Worm (Caenorhabditis elegans): Measurements from ENCODE around the gene ttr-44.

The ttr-44 gene

DNA sequence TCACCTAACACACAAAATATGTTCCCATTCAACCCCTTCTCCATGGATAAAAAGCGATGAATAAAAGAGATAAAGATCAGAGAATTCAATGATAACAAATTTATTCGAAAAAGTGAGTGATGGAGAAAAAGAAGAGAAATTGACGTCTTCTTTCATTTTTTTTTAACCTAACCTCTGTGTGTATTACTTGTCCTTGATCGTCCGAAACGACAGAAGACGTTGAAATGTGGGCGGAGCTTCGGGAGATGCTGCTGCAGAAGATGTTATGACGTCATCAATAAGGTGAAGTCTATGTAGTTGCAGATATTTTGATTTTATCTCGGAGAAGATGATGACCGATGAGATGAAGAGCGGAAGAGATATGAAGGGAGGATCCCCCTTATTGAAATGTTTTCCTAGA lies 40.7 kb downstream of the ttr-44 start, which contains the start of gene T10G3.3:
Gene T10G3.3, minus strand, starts transcription at position 370 of the 400 bp plus-strand sequence.
- no peak for TF ChIP-seq ama-1 (optimal IDR thresholded peaks at IDR 0.05)
- TF ChIP-seq eor-1 (tag; optimal IDR thresholded peaks at IDR 0.05): no peak
- TF ChIP-seq nhr-12 (tag; optimal IDR thresholded peaks at IDR 0.05): no peak
- no peak for TF ChIP-seq snpc-4 (tag; optimal IDR thresholded peaks at IDR 0.05)
- no peak for TF ChIP-seq ztf-11 (tag; optimal IDR thresholded peaks at IDR 0.05)
- TF ChIP-seq elt-2 (tag; optimal IDR thresholded peaks at IDR 0.05): no peak
- peak; percentile 2 for TF ChIP-seq nhr-43 (tag; optimal IDR thresholded peaks at IDR 0.05; ENCODE audit: poor library complexity, severe bottlenecking)
- peak; percentile 90 for TF ChIP-seq elt-1 (tag; optimal IDR thresholded peaks at IDR 0.05)
- no peak for TF ChIP-seq nhr-77 (tag; optimal IDR thresholded peaks at IDR 0.05)
- no peak for TF ChIP-seq pha-4 (tag; optimal IDR thresholded peaks at IDR 0.05)
- TF ChIP-seq ceh-16 (tag; optimal IDR thresholded peaks at IDR 0.05): no peak
- peak; percentile 69 for TF ChIP-seq nhr-25 (tag; optimal IDR thresholded peaks at IDR 0.05)
- no peak for TF ChIP-seq unc-39 (tag; optimal IDR thresholded peaks at IDR 0.05)
- peak; percentile 39 for TF ChIP-seq nhr-23 (tag; optimal IDR thresholded peaks at IDR 0.05)
- TF ChIP-seq nhr-28 (tag; optimal IDR thresholded peaks at IDR 0.05): no peak
- no peak for TF ChIP-seq jun-1 (tag; optimal IDR thresholded peaks at IDR 0.05)
- no peak for TF ChIP-seq fkh-2 (tag; optimal IDR thresholded peaks at IDR 0.05)
- no peak for TF ChIP-seq ZK546.5 (tag; optimal IDR thresholded peaks at IDR 0.05)
- no peak for TF ChIP-seq lin-39 (tag; optimal IDR thresholded peaks at IDR 0.05)
- TF ChIP-seq zag-1 (tag; optimal IDR thresholded peaks at IDR 0.05): no peak
- no peak for TF ChIP-seq skn-1 (tag; optimal IDR thresholded peaks at IDR 0.05)
- no peak for TF ChIP-seq nhr-76 (tag; optimal IDR thresholded peaks at IDR 0.05)
- no peak for TF ChIP-seq R02D3.7 (tag; optimal IDR thresholded peaks at IDR 0.05)
- TF ChIP-seq lin-15B (tag; optimal IDR thresholded peaks at IDR 0.05): no peak
- no peak for TF ChIP-seq ceh-9 (tag; optimal IDR thresholded peaks at IDR 0.05)

DNA sequence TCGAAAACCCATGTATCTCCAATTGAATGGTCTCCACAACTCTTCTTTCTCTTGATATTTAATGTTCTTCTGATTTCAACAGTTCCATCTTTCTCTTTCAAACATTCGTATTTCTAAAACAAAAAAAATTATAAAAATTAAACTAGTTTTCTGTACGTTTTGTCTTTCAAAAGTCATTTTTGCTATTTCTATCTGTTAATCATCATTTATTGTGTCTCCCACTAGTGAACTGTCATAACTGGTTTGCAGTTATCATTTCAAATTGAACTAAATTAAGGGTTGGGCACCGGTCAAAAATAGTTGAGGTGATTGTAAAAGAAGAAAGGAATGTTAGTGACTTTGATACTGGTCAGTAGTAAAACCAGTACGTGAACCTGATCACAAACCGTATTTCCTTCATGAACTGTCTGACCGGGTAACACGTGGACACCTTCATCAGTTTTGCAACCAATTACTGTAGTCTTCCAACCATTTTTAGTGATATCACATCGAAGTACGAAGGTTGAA lies 42.2 kb downstream of the ttr-44 start:
- TF ChIP-seq elt-1 (tag; optimal IDR thresholded peaks at IDR 0.05): no peak
- TF ChIP-seq R02D3.7 (tag; optimal IDR thresholded peaks at IDR 0.05): no peak
- TF ChIP-seq elt-3 (tag; optimal IDR thresholded peaks at IDR 0.05): peak in 1 of 3 experiments; percentile 30
- no peak for TF ChIP-seq hmg-11 (tag; optimal IDR thresholded peaks at IDR 0.05)

DNA sequence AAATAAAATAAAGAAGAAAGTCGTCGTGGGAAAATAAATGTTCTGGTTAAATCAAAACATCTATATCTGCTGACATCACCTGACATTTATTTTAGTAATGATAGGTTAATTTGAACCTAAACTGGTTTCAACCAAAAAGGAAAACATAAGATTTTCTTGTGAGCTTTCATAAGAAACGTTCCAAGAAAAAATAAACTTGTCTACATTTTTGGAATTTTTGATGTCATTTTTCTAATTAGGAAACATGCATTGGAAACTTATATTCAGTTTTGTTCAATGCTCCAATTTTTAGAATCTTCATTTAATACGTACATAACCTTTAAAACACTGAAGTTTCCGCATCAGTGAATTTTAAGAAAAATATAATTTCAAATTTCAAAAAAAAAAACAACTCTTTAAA lies 44.8 kb downstream of the ttr-44 start:
- TF ChIP-seq nhr-12 (tag; optimal IDR thresholded peaks at IDR 0.05): no peak

DNA sequence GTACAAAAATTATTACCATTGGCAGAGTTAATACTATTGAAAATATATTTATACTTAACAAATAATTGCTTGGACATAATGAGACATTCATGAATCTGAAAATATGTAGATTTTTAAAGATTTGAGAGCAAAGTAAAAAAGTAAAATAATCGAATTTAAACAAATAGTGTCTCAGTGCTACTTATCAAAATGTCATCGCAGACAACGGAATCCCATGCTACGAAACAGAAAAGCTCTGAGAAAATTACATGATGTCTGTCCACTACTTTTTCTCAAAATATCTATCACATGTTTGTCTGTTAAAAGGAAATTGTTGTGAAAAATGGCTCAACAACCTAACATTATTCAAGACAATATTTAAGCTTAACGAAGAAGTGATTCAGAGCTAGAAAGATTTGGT lies 46.2 kb downstream of the ttr-44 start, which contains the start of gene T10G3.4:
Gene T10G3.4, minus strand, starts transcription at position 101 of the 400 bp plus-strand sequence.
- TF ChIP-seq elt-3 (tag; optimal IDR thresholded peaks at IDR 0.05) (no peak), nhr-11 (tag; optimal IDR thresholded peaks at IDR 0.05) (no peak), fkh-2 (tag; optimal IDR thresholded peaks at IDR 0.05) (no peak)

DNA sequence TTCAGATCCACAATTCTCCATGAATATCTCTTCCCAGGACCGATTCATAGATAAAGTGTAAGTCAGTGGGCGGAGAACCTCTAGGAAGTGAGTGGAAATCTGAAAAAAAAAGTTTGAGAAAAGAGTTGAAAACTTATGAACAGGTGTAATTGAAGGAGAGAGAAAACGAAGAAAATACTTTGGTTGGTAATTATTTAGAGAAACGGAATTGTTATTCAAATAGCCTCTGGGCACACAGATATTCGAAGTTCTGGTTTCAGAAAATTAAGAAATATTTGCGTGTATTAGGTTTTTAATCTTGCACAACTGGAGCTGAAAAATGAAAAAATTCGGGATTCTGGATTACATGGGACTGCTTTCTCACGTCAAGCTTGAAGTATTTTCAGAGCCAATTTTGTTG lies 50.8 kb downstream of the ttr-44 start, which contains the start of gene T10G3.2:
Gene T10G3.2, minus strand, starts transcription at position 101 of the 400 bp plus-strand sequence.
- no peak for TF ChIP-seq jun-1 (tag; optimal IDR thresholded peaks at IDR 0.05)
- TF ChIP-seq hmg-11 (tag; optimal IDR thresholded peaks at IDR 0.05): no peak
- TF ChIP-seq lin-15B (tag; optimal IDR thresholded peaks at IDR 0.05): no peak
- no peak for TF ChIP-seq mml-1 (tag; optimal IDR thresholded peaks at IDR 0.05)
- no peak for TF ChIP-seq nhr-28 (tag; optimal IDR thresholded peaks at IDR 0.05)
- TF ChIP-seq fkh-10 (GFP tag; optimal IDR thresholded peaks at IDR 0.05): no peak
- no peak for TF ChIP-seq nhr-67 (tag; optimal IDR thresholded peaks at IDR 0.05)
- TF ChIP-seq elt-1 (tag; optimal IDR thresholded peaks at IDR 0.05): no peak
- TF ChIP-seq nhr-76 (tag; optimal IDR thresholded peaks at IDR 0.05): no peak
- no peak for TF ChIP-seq ama-1 (optimal IDR thresholded peaks at IDR 0.05)
- no peak for TF ChIP-seq ztf-4 (tag; optimal IDR thresholded peaks at IDR 0.05)
- TF ChIP-seq fos-1 (tag; optimal IDR thresholded peaks at IDR 0.05): no peak
- no peak for TF ChIP-seq elt-3 (tag; optimal IDR thresholded peaks at IDR 0.05)
- TF ChIP-seq mdl-1 (tag; optimal IDR thresholded peaks at IDR 0.05): no peak
- no peak for TF ChIP-seq fkh-2 (tag; optimal IDR thresholded peaks at IDR 0.05)

Data from whole organism, L3 larva.